Worm (Caenorhabditis elegans) whole organism, L2 larva: Measurements from ENCODE around the gene ain-1.

Experiments
- ama-1 ChIP-seq: fragments of 150-350 bp; optimal IDR thresholded peaks from 2 replicates; lab custom pipeline; 2018; ENCODE audit warnings: inconsistent platforms
- ceh-16 ChIP-seq: fragments of 150-350 bp; optimal IDR thresholded peaks from 2 replicates; lab custom pipeline; 2014; ENCODE audit warnings: missing biosample characterization, missing genetic modification characterization
- lin-39 ChIP-seq: fragments of 150-350 bp; optimal IDR thresholded peaks from 2 replicates; lab custom pipeline; 2014; ENCODE audit warnings: missing biosample characterization, missing genetic modification reagents, missing genetic modification characterization
- lsy-2 ChIP-seq, 2 experiments: fragments of 150-350 bp in 1 of 2; sonication (generic microtip) in 1 of 2; optimal IDR thresholded peaks; 2 replicates each; lab custom pipeline; 2014 to 2017; ENCODE audit warnings: missing biosample characterization in 2 of 2, missing genetic modification characterization in 2 of 2
- nhr-129 ChIP-seq: fragments of 150-350 bp; optimal IDR thresholded peaks from 2 replicates; lab custom pipeline; 2014; ENCODE audit warnings: missing biosample characterization, missing genetic modification characterization

DNA sequence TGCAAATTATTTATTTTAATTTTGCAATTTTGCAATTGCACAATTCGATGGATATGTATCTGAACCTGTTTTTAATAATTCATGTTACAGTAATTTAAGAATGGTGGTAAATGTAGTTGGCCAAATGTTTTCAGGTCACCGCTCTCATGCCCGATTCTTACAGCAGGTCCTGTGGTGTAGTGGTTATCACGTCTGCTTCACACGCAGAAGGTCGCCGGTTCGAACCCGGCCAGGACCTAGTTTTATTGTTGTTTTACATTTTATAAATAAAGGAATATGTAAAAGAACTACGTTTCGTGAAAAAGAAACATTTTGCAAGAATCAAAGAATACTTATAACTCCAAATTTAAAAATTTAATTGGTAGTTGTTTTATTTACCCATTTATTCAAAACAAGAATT, 23.0 kb upstream of the ain-1 start:
- TF ChIP-seq ama-1 (lab: Kevin White, UChicago) (no peak), lsy-2 (tag; optimal IDR thresholded peaks at IDR 0.05; lab: Kevin White, UChicago) (no peak), lin-39 (tag; lab: Kevin White, UChicago) (no peak), ceh-16 (tag; lab: Kevin White, UChicago) (no peak), nhr-129 (tag; lab: Kevin White, UChicago) (no peak)
